Fruit fly (Drosophila melanogaster): ENCODE results near the gene Esp.

Gene Esp

dm6 chr3R:24813637-24814301 lies 28.0 kb upstream of the Esp start, which contains the start of the genes lili and CG34150 (continued):
- TF ChIP-seq CG3065 (GFP tag; optimal IDR thresholded peaks at IDR 0.05) (no peak), Rfx (GFP tag; IDR thresholded peaks at IDR 0.05) (peak; percentile 78), CG31224 (GFP tag; IDR thresholded peaks at IDR 0.05) (peak; percentile 42; the same call in 1 of the 2 replicates), CG12155 (GFP tag; optimal IDR thresholded peaks at IDR 0.05) (peak; percentile 82), HmgZ (tag; optimal IDR thresholded peaks at IDR 0.05) (peak; percentile 63), Fer1 (GFP tag; optimal IDR thresholded peaks at IDR 0.05) (peak; percentile 69), CkIIα-i1 (GFP tag; IDR thresholded peaks at IDR 0.05) (no peak), fu2 (GFP tag; optimal IDR thresholded peaks at IDR 0.05) (peak; percentile 47), Hmx (GFP tag; optimal IDR thresholded peaks at IDR 0.05) (peak; percentile 30), CG14667 (GFP tag; IDR thresholded peaks at IDR 0.05) (0 out of 2 replicates have a peak, but pooled peaks have one; percentile 26), CG6254 (GFP tag; optimal IDR thresholded peaks at IDR 0.05) (peak; percentile 15), CG18262 (tag; optimal IDR thresholded peaks at IDR 0.05) (peak; percentile 67), CG2199 (GFP tag; IDR thresholded peaks at IDR 0.05) (no peak), CG8290 (GFP tag; optimal IDR thresholded peaks at IDR 0.05) (peak; percentile 90), CG8290 (tag; optimal IDR thresholded peaks at IDR 0.05) (peak; percentile 19 to 21), hbn (GFP tag; IDR thresholded peaks at IDR 0.05; ENCODE audit: partially characterized antibody) (peak; percentile 75), Taf1 (GFP tag; IDR thresholded peaks at IDR 0.05) (peak; percentile 77), crp (GFP tag; optimal IDR thresholded peaks at IDR 0.05) (peak; percentile 78 to 94), chinmo (GFP tag; IDR thresholded peaks at IDR 0.05; ENCODE audit: partially characterized antibody) (no peak), CG8281 (tag; optimal IDR thresholded peaks at IDR 0.05) (peak; percentile 36), CG15514 (GFP tag; optimal IDR thresholded peaks at IDR 0.05) (peak; percentile 79), CG12299 (tag; optimal IDR thresholded peaks at IDR 0.05) (peak; percentile 48), CG18764 (GFP tag; optimal IDR thresholded peaks at IDR 0.05) (peak; percentile 73), YL-1 (GFP tag; optimal IDR thresholded peaks at IDR 0.05) (peak; percentile 79), wek (GFP tag; optimal IDR thresholded peaks at IDR 0.05) (peak; percentile 1), danr (GFP tag; IDR thresholded peaks at IDR 0.05) (no peak), CG11560 (tag; IDR thresholded peaks at IDR 0.05) (peak; percentile 60; the same call in 1 of the 3 replicates), Ptx1 (GFP tag; IDR thresholded peaks at IDR 0.05) (peak; percentile 81), CG8944 (GFP tag; optimal IDR thresholded peaks at IDR 0.05) (peak; percentile 67), CG6689 (GFP tag; IDR thresholded peaks at IDR 0.05) (peak; percentile 80), mam (GFP tag; optimal IDR thresholded peaks at IDR 0.05) (peak; percentile 80), CG17361 (GFP tag; IDR thresholded peaks at IDR 0.05) (peak; percentile 78), CG16863 (GFP tag; optimal IDR thresholded peaks at IDR 0.05) (peak; percentile 68), CG1602 (GFP tag; optimal IDR thresholded peaks at IDR 0.05) (peak; percentile 70), bigmax (GFP tag; optimal IDR thresholded peaks at IDR 0.05) (no peak), NfI (GFP tag; optimal IDR thresholded peaks at IDR 0.05) (peak; percentile 69), Atf3 (GFP tag; optimal IDR thresholded peaks at IDR 0.05) (peak; percentile 43), CG10366 (GFP tag; IDR thresholded peaks at IDR 0.05) (peak; percentile 63), D19A (tag; optimal IDR thresholded peaks at IDR 0.05) (no peak), sens (GFP tag) (peak; percentile 97), Xrp1 (GFP tag; IDR thresholded peaks at IDR 0.05) (peak; percentile 73; the same call in 1 of the 2 replicates), CG7271 (tag; optimal IDR thresholded peaks at IDR 0.05) (peak; percentile 66), dmrt11E (tag; optimal IDR thresholded peaks at IDR 0.05) (peak; percentile 69), p53 (GFP tag; optimal IDR thresholded peaks at IDR 0.05) (peak; percentile 50), CG1792 (GFP tag; optimal IDR thresholded peaks at IDR 0.05) (peak; percentile 41), BtbVII (GFP tag; optimal IDR thresholded peaks at IDR 0.05) (peak; percentile 29), CG11456 (GFP tag; IDR thresholded peaks at IDR 0.05) (peak; percentile 77; the same call in 2 of the 3 replicates), hth (optimal IDR thresholded peaks at IDR 0.05) (no peak), CG32532 (GFP tag; IDR thresholded peaks at IDR 0.05) (peak; percentile 81), CG6765 (GFP tag; optimal IDR thresholded peaks at IDR 0.05) (peak; percentile 10), HLH54F (GFP tag; optimal IDR thresholded peaks at IDR 0.05) (peak; percentile 75)
